Worm (Caenorhabditis elegans) whole organism, late embryonic: ENCODE results near the gene rps-3.

Source experiments
- C08G9.2 ChIP-seq: sonication (generic microtip); optimal IDR thresholded peaks from 2 replicates; lab custom pipeline; 2016; ENCODE audit warnings: mild to moderate bottlenecking, missing genetic modification characterization, moderate library complexity, missing compliant biosample characterization
- C38D4.7 ChIP-seq: fragments of 200-800 bp; sonication (Bioruptor generic); optimal IDR thresholded peaks from 2 replicates; lab custom pipeline; 2018; ENCODE audit warnings: mild to moderate bottlenecking, missing genetic modification characterization, moderate library complexity, missing compliant biosample characterization
- F13H6.1 ChIP-seq: sonication (generic microtip); optimal IDR thresholded peaks from 2 replicates; lab custom pipeline; 2016; ENCODE audit warnings: missing genetic modification characterization, missing compliant biosample characterization
- K02D7.2 ChIP-seq: sonication (generic microtip); optimal IDR thresholded peaks from 2 replicates; lab custom pipeline; 2017; ENCODE audit warnings: mild to moderate bottlenecking, missing genetic modification characterization, missing compliant biosample characterization
- K09A11.1 ChIP-seq: sonication (generic microtip); optimal IDR thresholded peaks from 2 replicates; lab custom pipeline; 2017; ENCODE audit warnings: antibody characterized with exemption, mild to moderate bottlenecking, missing genetic modification characterization, missing compliant biosample characterization; ENCODE audit not compliant: insufficient read depth
- T23F11.4 ChIP-seq: fragments of 200-800 bp; sonication (Bioruptor generic); optimal IDR thresholded peaks from 2 replicates; lab custom pipeline; 2018; ENCODE audit warnings: mild to moderate bottlenecking, missing genetic modification characterization, missing compliant biosample characterization
- Y22D7AL.16 ChIP-seq: sonication (generic microtip); optimal IDR thresholded peaks from 2 replicates; lab custom pipeline; 2016; ENCODE audit warnings: missing genetic modification characterization, missing compliant biosample characterization
- ahr-1 ChIP-seq: sonication (generic microtip); optimal IDR thresholded peaks from 2 replicates; lab custom pipeline; 2016; ENCODE audit warnings: missing genetic modification characterization, missing compliant biosample characterization
- ama-1 ChIP-seq: fragments of 150-350 bp; optimal IDR thresholded peaks from 2 replicates; lab custom pipeline; 2014
- ceh-14 ChIP-seq: sonication (generic microtip); optimal IDR thresholded peaks from 2 replicates; lab custom pipeline; 2016; ENCODE audit warnings: missing genotype, missing genetic modification characterization, missing compliant biosample characterization
- ceh-18 ChIP-seq: sonication (generic microtip); optimal IDR thresholded peaks from 2 replicates; lab custom pipeline; 2016; ENCODE audit warnings: missing genetic modification characterization, missing compliant biosample characterization
- ceh-24 ChIP-seq: sonication (generic microtip); optimal IDR thresholded peaks from 2 replicates; lab custom pipeline; 2016; ENCODE audit warnings: mild to moderate bottlenecking, missing genetic modification characterization, missing compliant biosample characterization
- ceh-31 ChIP-seq: sonication (generic microtip); optimal IDR thresholded peaks from 2 replicates; lab custom pipeline; 2016; ENCODE audit warnings: missing genetic modification characterization, missing compliant biosample characterization
- che-1 ChIP-seq: sonication (generic microtip); optimal IDR thresholded peaks from 2 replicates; lab custom pipeline; 2016; ENCODE audit warnings: mild to moderate bottlenecking, missing genetic modification characterization, missing compliant biosample characterization
- elt-2 ChIP-seq: sonication (generic microtip); optimal IDR thresholded peaks from 2 replicates; lab custom pipeline; 2016; ENCODE audit warnings: missing genetic modification reagents, missing genetic modification characterization, missing compliant biosample characterization
- elt-4 ChIP-seq: sonication (generic microtip); optimal IDR thresholded peaks from 2 replicates; lab custom pipeline; 2016; ENCODE audit warnings: missing genetic modification characterization, missing compliant biosample characterization
- fax-1 ChIP-seq: sonication (generic microtip); optimal IDR thresholded peaks from 2 replicates; lab custom pipeline; 2016; ENCODE audit warnings: missing genotype, missing genetic modification characterization, missing compliant biosample characterization
- fkh-10 ChIP-seq: fragments of 150-350 bp; optimal IDR thresholded peaks from 2 replicates; lab custom pipeline; 2014; ENCODE audit warnings: missing biosample characterization, missing genetic modification reagents, missing genetic modification characterization
- gmeb-2 ChIP-seq: sonication (generic microtip); optimal IDR thresholded peaks from 2 replicates; lab custom pipeline; 2016; ENCODE audit warnings: missing genetic modification characterization, inconsistent platforms, missing compliant biosample characterization
- hlh-13 ChIP-seq: fragments of 200-800 bp; sonication (Bioruptor generic); optimal IDR thresholded peaks from 2 replicates; lab custom pipeline; 2018; ENCODE audit warnings: mild to moderate bottlenecking, missing genetic modification characterization, missing compliant biosample characterization
- hlh-15 ChIP-seq: sonication (generic microtip); optimal IDR thresholded peaks from 2 replicates; lab custom pipeline; 2016; ENCODE audit warnings: missing genetic modification characterization, missing compliant biosample characterization
- hlh-30 ChIP-seq: sonication (generic microtip); optimal IDR thresholded peaks from 2 replicates; lab custom pipeline; 2017; ENCODE audit warnings: antibody characterized with exemption, missing genetic modification characterization, missing compliant biosample characterization; ENCODE audit not compliant: insufficient read depth
- hlh-8 ChIP-seq: sonication (generic microtip); optimal IDR thresholded peaks from 2 replicates; lab custom pipeline; 2016; ENCODE audit warnings: missing genotype, missing genetic modification characterization, missing compliant biosample characterization
- lim-6 ChIP-seq: sonication (generic microtip); optimal IDR thresholded peaks from 2 replicates; lab custom pipeline; 2016; ENCODE audit warnings: missing genetic modification characterization, missing compliant biosample characterization
- lin-11 ChIP-seq: fragments of 200-800 bp; sonication (Bioruptor generic); optimal IDR thresholded peaks from 2 replicates; lab custom pipeline; 2018; ENCODE audit warnings: mild to moderate bottlenecking, missing genetic modification characterization, missing compliant biosample characterization
- madf-2 ChIP-seq: sonication (generic microtip); optimal IDR thresholded peaks from 2 replicates; lab custom pipeline; 2017; ENCODE audit warnings: missing genetic modification characterization, missing compliant biosample characterization
- mec-3 ChIP-seq: sonication (generic microtip); optimal IDR thresholded peaks from 2 replicates; lab custom pipeline; 2016; ENCODE audit warnings: borderline replicate concordance, missing genetic modification characterization, missing compliant biosample characterization
- nfya-1 ChIP-seq: sonication (generic microtip); optimal IDR thresholded peaks from 2 replicates; lab custom pipeline; 2017; ENCODE audit warnings: missing genetic modification characterization, mild to moderate bottlenecking, missing compliant biosample characterization, antibody characterized with exemption, moderate library complexity
- nhr-232 ChIP-seq: sonication (generic microtip); optimal IDR thresholded peaks from 2 replicates; lab custom pipeline; 2016; ENCODE audit warnings: missing genetic modification characterization, missing compliant biosample characterization
- npax-4 ChIP-seq: sonication (generic microtip); optimal IDR thresholded peaks from 2 replicates; lab custom pipeline; 2016; ENCODE audit warnings: missing genetic modification characterization, missing compliant biosample characterization
- pag-3 ChIP-seq: sonication (generic microtip); optimal IDR thresholded peaks from 2 replicates; lab custom pipeline; 2016; ENCODE audit warnings: missing compliant biosample characterization, missing genetic modification characterization, borderline replicate concordance
- pat-9 ChIP-seq: fragments of 200-800 bp; sonication (Bioruptor generic); optimal IDR thresholded peaks from 2 replicates; lab custom pipeline; 2018; ENCODE audit warnings: mild to moderate bottlenecking, missing genetic modification characterization, moderate library complexity, missing compliant biosample characterization
- pax-1 ChIP-seq: fragments of 150-350 bp; optimal IDR thresholded peaks from 2 replicates; lab custom pipeline; 2014; ENCODE audit warnings: missing biosample characterization, missing genetic modification characterization
- pha-2 ChIP-seq: sonication (generic microtip); optimal IDR thresholded peaks from 2 replicates; lab custom pipeline; 2017; ENCODE audit warnings: mild to moderate bottlenecking, missing genetic modification characterization, missing compliant biosample characterization
- pqm-1 ChIP-seq: sonication (generic microtip); optimal IDR thresholded peaks from 2 replicates; lab custom pipeline; 2016; ENCODE audit warnings: missing genetic modification characterization, missing compliant biosample characterization
- rnt-1 ChIP-seq: sonication (generic microtip); optimal IDR thresholded peaks from 2 replicates; lab custom pipeline; 2016; ENCODE audit warnings: missing genetic modification characterization, missing compliant biosample characterization
- sox-2 ChIP-seq: fragments of 200-800 bp; sonication (Bioruptor generic); IDR thresholded peaks from 2 replicates; pipeline ENCODE4 v1.3.6; 2022; ENCODE audit warnings: missing genetic modification reagents, missing genetic modification characterization, missing compliant biosample characterization
- sox-4 ChIP-seq: sonication (generic microtip); optimal IDR thresholded peaks from 2 replicates; lab custom pipeline; 2017; ENCODE audit warnings: mild to moderate bottlenecking, missing genetic modification characterization, inconsistent platforms, missing compliant biosample characterization
- syd-9 ChIP-seq: sonication (generic microtip); optimal IDR thresholded peaks from 2 replicates; lab custom pipeline; 2016; ENCODE audit warnings: mild to moderate bottlenecking, missing genetic modification characterization, moderate library complexity, missing compliant biosample characterization
- tbx-2 ChIP-seq: sonication (generic microtip); optimal IDR thresholded peaks from 2 replicates; lab custom pipeline; 2016; ENCODE audit warnings: missing genetic modification characterization, missing compliant biosample characterization
- unc-3 ChIP-seq, 2 experiments: fragments of 200-800 bp in 1 of 2; sonication (Bioruptor generic) in 1 of 2; sonication (generic microtip) in 1 of 2; conservative IDR thresholded peaks in 1 of 2; optimal IDR thresholded peaks in 1 of 2; 2 replicates each; pipeline versions ENCODE4 v1.3.6 to Lab custom; 2016 to 2022; ENCODE audit warnings: missing compliant biosample characterization in 2 of 2, missing genetic modification characterization in 2 of 2, missing genetic modification reagents in 1 of 2
- unc-42 ChIP-seq: sonication (generic microtip); optimal IDR thresholded peaks from 2 replicates; lab custom pipeline; 2016; ENCODE audit warnings: missing genotype, missing genetic modification characterization, missing compliant biosample characterization
- unc-55 ChIP-seq: sonication (generic microtip); optimal IDR thresholded peaks from 2 replicates; lab custom pipeline; 2017; ENCODE audit warnings: missing biosample characterization, missing genetic modification reagents, missing genetic modification characterization
- unc-86 ChIP-seq: sonication (generic microtip); optimal IDR thresholded peaks from 2 replicates; lab custom pipeline; 2016; ENCODE audit warnings: missing genetic modification characterization, missing compliant biosample characterization
- ztf-16 ChIP-seq: sonication (generic microtip); optimal IDR thresholded peaks from 2 replicates; lab custom pipeline; 2017; ENCODE audit warnings: missing genetic modification characterization, missing compliant biosample characterization

Gene rps-3

DNA sequence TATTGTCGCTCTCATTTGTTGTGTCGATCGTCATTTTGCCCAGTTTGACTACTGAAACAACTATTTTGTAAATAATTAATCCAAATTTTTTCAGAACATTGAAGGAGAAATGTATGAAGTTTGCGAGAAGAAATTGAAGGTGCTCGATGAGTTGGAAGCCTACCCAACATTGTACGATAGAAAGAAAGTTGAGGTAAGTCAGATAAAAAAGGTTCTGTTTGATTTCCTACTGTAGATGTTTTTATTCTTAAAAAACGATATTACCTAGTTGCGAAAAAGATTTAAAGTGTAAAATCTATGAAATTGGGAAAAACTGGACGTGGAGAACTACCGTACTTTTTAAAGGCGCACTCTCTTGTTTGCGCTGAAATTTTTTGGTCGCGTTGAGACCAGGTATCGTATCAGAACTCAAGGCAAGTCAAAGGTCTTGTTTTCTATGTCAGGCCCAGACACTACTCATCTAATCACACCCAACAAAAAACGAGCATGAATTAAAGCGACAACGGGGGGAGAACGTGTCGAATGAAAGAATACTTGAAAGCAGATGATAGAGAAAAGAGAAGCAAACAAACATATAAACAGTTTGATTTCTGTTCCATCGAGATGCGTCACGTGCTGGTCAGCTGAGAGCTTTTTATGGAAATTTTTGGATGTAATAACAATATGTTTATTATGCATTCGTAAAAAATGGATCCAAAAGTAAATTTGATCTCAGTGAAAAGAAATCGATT is 37.9 kb upstream of the rps-3 start, which contains the start of gene efk-1:
Gene efk-1 (minus strand): TSS at position 51 of the 731 bp plus-strand sequence.
- TF ChIP-seq unc-3 (GFP tag; conservative IDR thresholded peaks at IDR 0.05; lab: Robert Waterston, UW) (no peak), unc-3 (tag; optimal IDR thresholded peaks at IDR 0.05; lab: Kevin White, UChicago) (no peak), unc-42 (tag; lab: Kevin White, UChicago) (no peak), sox-4 (tag; lab: Kevin White, UChicago) (no peak), C38D4.7 (GFP tag; lab: Kevin White, UChicago) (no peak), che-1 (tag; lab: Kevin White, UChicago) (no peak), pag-3 (no peak), pqm-1 (tag; lab: Kevin White, UChicago) (no peak), elt-2 (tag; lab: Kevin White, UChicago) (no peak), ahr-1 (tag; lab: Kevin White, UChicago) (no peak), K09A11.1 (tag; lab: Kevin White, UChicago) (no peak), madf-2 (no peak), syd-9 (no peak), sox-2 (GFP tag; lab: Robert Waterston, UW) (no peak), C08G9.2 (tag; lab: Kevin White, UChicago) (no peak), ceh-24 (tag; lab: Kevin White, UChicago) (no peak), gmeb-2 (no peak), ztf-16 (tag; lab: Kevin White, UChicago) (no peak), hlh-8 (no peak), pat-9 (no peak)
- TF ChIP-seq, all 69 proteins: peak for 0

DNA sequence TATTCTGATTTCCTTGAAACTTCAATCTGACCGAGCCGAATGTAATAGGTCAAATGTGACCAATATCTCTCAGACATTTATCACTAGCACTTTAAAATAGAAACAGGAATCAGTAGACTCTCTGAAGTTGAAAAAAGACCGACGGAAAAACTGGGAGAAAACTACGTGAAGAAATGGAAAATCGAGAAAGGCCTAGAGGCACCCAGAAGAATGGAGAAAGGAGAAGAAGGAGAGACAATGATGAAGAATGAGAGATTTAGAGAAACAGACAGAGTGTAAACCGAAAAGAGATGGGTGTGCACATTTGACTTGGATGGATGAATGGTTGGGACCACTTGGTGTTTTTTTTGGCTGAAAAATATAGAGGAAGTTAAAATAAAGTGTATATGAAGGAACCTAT is 36.6 kb upstream of the rps-3 start:
- TF ChIP-seq pat-9: no peak
- no peak for TF ChIP-seq ama-1
- TF ChIP-seq nfya-1 (tag; lab: Kevin White, UChicago): peak; percentile 35
- no peak for TF ChIP-seq K02D7.2 (tag; lab: Kevin White, UChicago)
- no peak for TF ChIP-seq lim-6 (tag; lab: Kevin White, UChicago)
- TF ChIP-seq tbx-2 (tag; lab: Kevin White, UChicago): no peak
- peak; percentile 42 for TF ChIP-seq rnt-1 (tag; lab: Kevin White, UChicago)
- no peak for TF ChIP-seq sox-2 (GFP tag; lab: Robert Waterston, UW)
- TF ChIP-seq pha-2 (tag; lab: Kevin White, UChicago): no peak
- TF ChIP-seq unc-86 (tag; lab: Kevin White, UChicago): no peak
- peak; percentile 31 for TF ChIP-seq ceh-31 (tag; lab: Kevin White, UChicago)
- no peak for TF ChIP-seq pqm-1 (tag; lab: Kevin White, UChicago)
- TF ChIP-seq elt-2 (tag; lab: Kevin White, UChicago): no peak
- peak; percentile 44 for TF ChIP-seq unc-55 (GFP tag; lab: Kevin White, UChicago)
- TF ChIP-seq T23F11.4 (GFP tag; lab: Kevin White, UChicago): no peak
- TF ChIP-seq sox-4 (tag; lab: Kevin White, UChicago): no peak
- no peak for TF ChIP-seq ceh-14 (tag; lab: Kevin White, UChicago)
- TF ChIP-seq fkh-10: no peak
- TF ChIP-seq elt-4 (tag; lab: Kevin White, UChicago): no peak
- no peak for TF ChIP-seq npax-4 (tag; lab: Kevin White, UChicago)
- no peak for TF ChIP-seq syd-9
- peak; percentile 45 for TF ChIP-seq ceh-18
- no peak for TF ChIP-seq gmeb-2
- no peak for TF ChIP-seq F13H6.1 (tag; lab: Kevin White, UChicago)
- no peak for TF ChIP-seq fax-1 (tag; lab: Kevin White, UChicago)
- no peak for TF ChIP-seq nhr-232 (tag; lab: Kevin White, UChicago)
- no peak for TF ChIP-seq hlh-30 (tag; lab: Kevin White, UChicago)
- TF ChIP-seq lin-11 (tag; lab: Kevin White, UChicago): no peak
- TF ChIP-seq hlh-13: no peak
- TF ChIP-seq ahr-1 (tag; lab: Kevin White, UChicago): no peak
- TF ChIP-seq mec-3: no peak
- no peak for TF ChIP-seq K09A11.1 (tag; lab: Kevin White, UChicago)
- no peak for TF ChIP-seq ceh-24 (tag; lab: Kevin White, UChicago)
- TF ChIP-seq hlh-15 (tag; lab: Kevin White, UChicago): no peak
- TF ChIP-seq pax-1 (tag; lab: Kevin White, UChicago): peak; percentile 72
- no peak for TF ChIP-seq Y22D7AL.16 (tag; lab: Kevin White, UChicago)
- TF ChIP-seq, all 69 proteins: peak for 6
